Worm (Caenorhabditis elegans) whole organism, young adult: ENCODE results near the gene ubh-2.
A peak's percentile ranks its signal among the peaks of the same experiment; 100 is the strongest.

Experiments
- C06A6.2 ChIP-seq: fragments of 200-800 bp; sonication (Bioruptor generic); conservative IDR thresholded peaks from 2 replicates; pipeline ENCODE4 v1.3.6; 2022; ENCODE audit warnings: missing genetic modification characterization, missing compliant biosample characterization
- F33H1.4 ChIP-seq: fragments of 200-800 bp; sonication (Bioruptor generic); IDR thresholded peaks from 2 replicates; pipeline ENCODE4 v1.3.6; 2022; ENCODE audit warnings: missing genetic modification reagents, missing genetic modification characterization, missing compliant biosample characterization
- F37B4.10 ChIP-seq: fragments of 200-800 bp; sonication (Bioruptor generic); IDR thresholded peaks from 2 replicates; pipeline ENCODE4 v1.3.6; 2022; ENCODE audit warnings: missing genetic modification characterization, missing compliant biosample characterization
- F52B5.7 ChIP-seq: sonication (generic microtip); optimal IDR thresholded peaks from 2 replicates; lab custom pipeline; 2016; ENCODE audit warnings: mild to moderate bottlenecking, missing genetic modification characterization, missing compliant biosample characterization
- K11D2.4 ChIP-seq: fragments of 200-800 bp; sonication (Bioruptor generic); IDR thresholded peaks from 2 replicates; pipeline ENCODE4 v1.3.6; 2022; ENCODE audit warnings: missing genetic modification reagents, missing genetic modification characterization, missing compliant biosample characterization
- Y56A3A.18 ChIP-seq: fragments of 200-800 bp; sonication (Bioruptor generic); IDR thresholded peaks from 2 replicates; pipeline ENCODE4 v1.3.6; 2022; ENCODE audit warnings: missing genetic modification reagents, missing genetic modification characterization, missing compliant biosample characterization
- ZK185.1 ChIP-seq: sonication (generic microtip); optimal IDR thresholded peaks from 2 replicates; lab custom pipeline; 2016; ENCODE audit warnings: mild to moderate bottlenecking, missing genetic modification characterization, missing compliant biosample characterization; ENCODE audit not compliant: poor library complexity, severe bottlenecking
- attf-3 ChIP-seq: fragments of 200-800 bp; sonication (Bioruptor generic); conservative IDR thresholded peaks from 2 replicates; pipeline ENCODE4 v1.3.6; 2022; ENCODE audit warnings: missing genetic modification reagents, missing genetic modification characterization, missing compliant biosample characterization
- bed-1 ChIP-seq: fragments of 200-800 bp; sonication (Bioruptor generic); IDR thresholded peaks from 2 replicates; pipeline ENCODE4 v1.3.6; 2022; ENCODE audit warnings: missing genetic modification reagents, missing genetic modification characterization, missing compliant biosample characterization
- ccch-3 ChIP-seq: fragments of 200-800 bp; sonication (Bioruptor generic); optimal IDR thresholded peaks from 2 replicates; lab custom pipeline; 2018; ENCODE audit warnings: mild to moderate bottlenecking, missing genetic modification characterization, missing compliant biosample characterization
- chd-7 ChIP-seq: sonication (generic microtip); optimal IDR thresholded peaks from 2 replicates; lab custom pipeline; 2016; ENCODE audit warnings: mild to moderate bottlenecking, missing genetic modification characterization, moderate library complexity, missing compliant biosample characterization
- dox-1 ChIP-seq: fragments of 200-800 bp; sonication (Bioruptor generic); IDR thresholded peaks from 2 replicates; pipeline ENCODE4 v1.3.6; 2022; ENCODE audit warnings: missing genetic modification reagents, missing genetic modification characterization, missing compliant biosample characterization
- efl-1 ChIP-seq: fragments of 150-350 bp; optimal IDR thresholded peaks from 2 replicates; lab custom pipeline; 2014; ENCODE audit warnings: missing biosample characterization, missing genetic modification reagents, missing genetic modification characterization
- egl-44 ChIP-seq: fragments of 200-800 bp; sonication (Bioruptor generic); IDR thresholded peaks from 2 replicates; pipeline ENCODE4 v1.3.6; 2022; ENCODE audit warnings: missing genetic modification reagents, missing genetic modification characterization, missing compliant biosample characterization
- ekl-4 ChIP-seq: fragments of 200-800 bp; sonication (Bioruptor generic); IDR thresholded peaks from 2 replicates; pipeline ENCODE4 v1.3.6; 2022; ENCODE audit warnings: missing genetic modification reagents, missing genetic modification characterization, missing compliant biosample characterization
- ets-4 ChIP-seq: fragments of 200-800 bp; sonication (Bioruptor generic); optimal IDR thresholded peaks from 2 replicates; lab custom pipeline; 2018; ENCODE audit warnings: mild to moderate bottlenecking, missing genetic modification characterization, missing compliant biosample characterization
- gei-17 ChIP-seq: fragments of 200-800 bp; sonication (Bioruptor generic); optimal IDR thresholded peaks from 2 replicates; lab custom pipeline; 2018; ENCODE audit warnings: mild to moderate bottlenecking, missing genetic modification characterization, missing compliant biosample characterization
- him-1 ChIP-seq: sonication (generic microtip); optimal IDR thresholded peaks from 2 replicates; lab custom pipeline; 2016; ENCODE audit warnings: missing genotype, missing genetic modification reagents, missing genetic modification characterization, missing compliant biosample characterization
- hlh-12 ChIP-seq: sonication (generic microtip); optimal IDR thresholded peaks from 2 replicates; lab custom pipeline; 2016; ENCODE audit warnings: missing genetic modification characterization, missing compliant biosample characterization
- hrde-1 ChIP-seq: sonication (generic microtip); optimal IDR thresholded peaks from 2 replicates; lab custom pipeline; 2016; ENCODE audit warnings: missing genetic modification characterization, mild to moderate bottlenecking, missing compliant biosample characterization, moderate library complexity, missing genotype, missing genetic modification reagents, borderline replicate concordance
- lin-26 ChIP-seq: fragments of 200-800 bp; sonication (Bioruptor generic); IDR thresholded peaks from 2 replicates; pipeline ENCODE4 v1.3.6; 2022; ENCODE audit warnings: missing genetic modification reagents, missing genetic modification characterization, missing compliant biosample characterization
- lin-35 ChIP-seq, 3 experiments: fragments of 150-350 bp in 2 of 3; sonication (generic microtip) in 1 of 3; optimal IDR thresholded peaks; 2 replicates each; lab custom pipeline; 2014 to 2018; ENCODE audit warnings: missing biosample characterization in 3 of 3, missing genetic modification characterization in 3 of 3, missing genetic modification reagents in 3 of 3
- lin-40 ChIP-seq: sonication (generic microtip); optimal IDR thresholded peaks from 2 replicates; lab custom pipeline; 2016; ENCODE audit warnings: missing genetic modification characterization, mild to moderate bottlenecking, missing compliant biosample characterization, missing genotype, missing genetic modification reagents
- lin-54 ChIP-seq: fragments of 200-800 bp; sonication (Bioruptor generic); optimal IDR thresholded peaks from 2 replicates; lab custom pipeline; 2018; ENCODE audit warnings: mild to moderate bottlenecking, missing genetic modification characterization, missing compliant biosample characterization
- lsy-27 ChIP-seq: sonication (generic microtip); optimal IDR thresholded peaks from 2 replicates; lab custom pipeline; 2017; ENCODE audit warnings: missing genetic modification characterization, mild to moderate bottlenecking, missing compliant biosample characterization, antibody characterized with exemption, missing genotype, borderline replicate concordance; ENCODE audit not compliant: insufficient read depth
- madf-3 ChIP-seq: fragments of 200-800 bp; sonication (Bioruptor generic); IDR thresholded peaks from 2 replicates; pipeline ENCODE4 v1.3.6; 2022; ENCODE audit warnings: missing genetic modification reagents, missing genetic modification characterization, missing compliant biosample characterization
- madf-6 ChIP-seq: fragments of 200-800 bp; sonication (Bioruptor generic); IDR thresholded peaks from 2 replicates; pipeline ENCODE4 v1.3.6; 2022; ENCODE audit warnings: missing genetic modification reagents, missing genetic modification characterization, missing compliant biosample characterization
- mcd-1 ChIP-seq: fragments of 200-800 bp; sonication (Bioruptor generic); IDR thresholded peaks from 2 replicates; pipeline ENCODE4 v1.3.6; 2022; ENCODE audit warnings: missing genetic modification reagents, missing genetic modification characterization, missing compliant biosample characterization
- mes-4 ChIP-seq: sonication (generic microtip); optimal IDR thresholded peaks from 2 replicates; lab custom pipeline; 2016; ENCODE audit warnings: missing genotype, missing genetic modification characterization, missing compliant biosample characterization
- mxl-1 ChIP-seq: sonication (generic microtip); optimal IDR thresholded peaks from 2 replicates; lab custom pipeline; 2016; ENCODE audit warnings: missing genetic modification characterization, missing compliant biosample characterization
- nfyb-1 ChIP-seq: fragments of 200-800 bp; sonication (Bioruptor generic); IDR thresholded peaks from 2 replicates; pipeline ENCODE4 v1.3.6; 2022; ENCODE audit warnings: missing genetic modification reagents, missing genetic modification characterization, missing compliant biosample characterization
- nhr-80 ChIP-seq: sonication (generic microtip); optimal IDR thresholded peaks from 2 replicates; lab custom pipeline; 2016; ENCODE audit warnings: missing genetic modification characterization, missing compliant biosample characterization
- pha-4 ChIP-seq: fragments of 150-350 bp; sonication (generic microtip); optimal IDR thresholded peaks from 2 replicates; lab custom pipeline; 2014; ENCODE audit warnings: missing biosample characterization, missing genetic modification reagents, missing genetic modification characterization
- somi-1 ChIP-seq: fragments of 200-800 bp; sonication (Bioruptor generic); optimal IDR thresholded peaks from 2 replicates; lab custom pipeline; 2018; ENCODE audit warnings: mild to moderate bottlenecking, missing genetic modification characterization, missing compliant biosample characterization
- sptf-2 ChIP-seq: fragments of 200-800 bp; sonication (Bioruptor generic); optimal IDR thresholded peaks from 2 replicates; lab custom pipeline; 2018; ENCODE audit warnings: mild to moderate bottlenecking, missing genetic modification characterization, missing compliant biosample characterization
- tbp1 ChIP-seq: fragments of 200-800 bp; sonication (Bioruptor generic); optimal IDR thresholded peaks from 2 replicates; lab custom pipeline; 2018; ENCODE audit warnings: mild to moderate bottlenecking, missing genetic modification characterization, missing compliant biosample characterization
- unc-130 ChIP-seq: sonication (generic microtip); optimal IDR thresholded peaks from 2 replicates; lab custom pipeline; 2016; ENCODE audit warnings: missing genetic modification reagents, missing genetic modification characterization, missing compliant biosample characterization
- zim-3 ChIP-seq: sonication (generic microtip); optimal IDR thresholded peaks from 2 replicates; lab custom pipeline; 2017; ENCODE audit warnings: mild to moderate bottlenecking, missing genetic modification characterization, moderate library complexity, missing compliant biosample characterization
- ztf-25 ChIP-seq: fragments of 200-800 bp; sonication (Bioruptor generic); IDR thresholded peaks from 2 replicates; pipeline ENCODE4 v1.3.6; 2022; ENCODE audit warnings: missing genetic modification reagents, missing genetic modification characterization, missing compliant biosample characterization
- ztf-3 ChIP-seq: fragments of 200-800 bp; sonication (Bioruptor generic); optimal IDR thresholded peaks from 2 replicates; lab custom pipeline; 2018; ENCODE audit warnings: mild to moderate bottlenecking, missing genetic modification characterization, missing compliant biosample characterization

Gene ubh-2

ce11 chrV:6514887-6515324 lies 5.3 kb upstream of the ubh-2 start, which contains the start of gene dpy-11 (continued):
- TF ChIP-seq ztf-3 (no peak), dox-1 (GFP tag; lab: Robert Waterston, UW) (peak; percentile 58), mcd-1 (GFP tag; lab: Robert Waterston, UW) (peak; percentile 58; the same call in 1 of the 2 replicates), ZK185.1 (tag; lab: Kevin White, UChicago) (peak; percentile 22), somi-1 (GFP tag; lab: Kevin White, UChicago) (peak; percentile 74), egl-44 (GFP tag; lab: Robert Waterston, UW) (peak; percentile 25; the same call in 1 of the 2 replicates), K11D2.4 (peak; percentile 58; the same call in 1 of the 2 replicates), Y56A3A.18 (GFP tag; lab: Robert Waterston, UW) (no peak; the same call in none of the 2 replicates), unc-130 (peak; percentile 47), tbp1 (GFP tag; lab: Kevin White, UChicago) (peak; percentile 51), sptf-2 (no peak), bed-1 (0 out of 2 replicates have a peak, but pooled peaks have one; percentile 80), pha-4 (no peak), lin-54 (peak; percentile 28), F52B5.7 (tag; lab: Kevin White, UChicago) (peak; percentile 74), nfyb-1 (peak; percentile 22; the same call in 1 of the 2 replicates), hrde-1 (peak; percentile 20), lin-40 (peak; percentile 33), lin-26 (GFP tag; lab: Robert Waterston, UW) (peak; percentile 27; the same call in 1 of the 2 replicates), him-1 (tag; lab: Kevin White, UChicago) (no peak)

DNA sequence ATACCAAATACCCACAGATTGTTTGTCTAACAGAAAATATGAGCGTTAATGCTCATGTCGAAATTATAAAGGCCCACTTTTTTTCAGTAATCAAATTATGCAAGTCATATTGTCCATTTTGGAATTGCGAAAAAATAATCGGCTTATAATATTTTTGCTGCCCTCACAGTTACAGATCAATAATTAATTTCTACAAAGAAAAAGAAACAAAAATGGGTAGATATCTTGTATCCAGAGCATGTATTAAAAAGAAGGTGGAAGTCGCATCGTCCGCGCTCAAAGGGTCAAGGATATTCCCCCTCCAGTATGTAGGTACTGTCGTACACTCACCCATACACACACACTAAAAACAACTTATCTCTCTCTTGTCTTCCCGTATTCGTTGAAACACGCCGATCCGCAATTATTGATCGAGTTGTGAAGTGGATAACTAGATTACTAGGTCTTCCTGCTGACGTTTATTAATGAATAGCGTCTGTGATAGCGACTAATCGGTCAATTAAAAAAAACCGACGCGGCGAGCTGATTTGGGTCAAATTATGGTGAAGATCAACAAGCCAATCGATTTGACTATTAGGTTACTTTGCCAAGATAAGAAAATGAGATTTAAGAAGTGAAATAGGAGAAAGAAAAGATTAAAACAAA lies 4.3 kb upstream of the ubh-2 start:
- TF ChIP-seq gei-17 (GFP tag; lab: Kevin White, UChicago) (no peak), lsy-27 (tag; lab: Kevin White, UChicago) (no peak), efl-1 (GFP tag; lab: Kevin White, UChicago) (no peak), mes-4 (tag; lab: Kevin White, UChicago) (no peak), ekl-4 (GFP tag; lab: Robert Waterston, UW) (no peak), C06A6.2 (GFP tag; lab: Robert Waterston, UW) (no peak), ets-4 (GFP tag; lab: Kevin White, UChicago) (no peak), F37B4.10 (GFP tag; lab: Robert Waterston, UW) (no peak), zim-3 (no peak), lin-35 (GFP tag; optimal IDR thresholded peaks at IDR 0.05; lab: Kevin White, UChicago) (no peak), chd-7 (tag; lab: Kevin White, UChicago) (no peak), ccch-3 (no peak), F33H1.4 (GFP tag; lab: Robert Waterston, UW) (no peak), madf-6 (GFP tag; lab: Robert Waterston, UW) (no peak), hlh-12 (tag; lab: Kevin White, UChicago) (no peak), mxl-1 (no peak), madf-3 (no peak), attf-3 (GFP tag; lab: Robert Waterston, UW) (no peak), ztf-25 (GFP tag; lab: Robert Waterston, UW) (no peak), nhr-80 (no peak)
